Fruit fly (Drosophila melanogaster) whole organism, embryonic: ENCODE data around the gene Pp1-87B.
A peak's percentile ranks its signal among the peaks of the same experiment; 100 is the strongest.

Experiments used
- Adf1 ChIP-seq: fragments of 200-800 bp; sonication (Bioruptor generic); IDR thresholded peaks from 2 replicates; pipeline ENCODE4 v1.3.6; 2022; ENCODE audit warnings: missing biosample characterization, missing genetic modification characterization
- Antp ChIP-seq: fragments of 200-800 bp; sonication (Bioruptor generic); optimal IDR thresholded peaks from 3 replicates; lab custom pipeline; 2016; ENCODE audit warnings: missing biosample characterization, missing genetic modification characterization
- BEAF-32 ChIP-seq: fragments of 200-800 bp; sonication (Bioruptor generic); optimal IDR thresholded peaks from 3 replicates; lab custom pipeline; 2017; ENCODE audit warnings: missing biosample characterization, missing genetic modification characterization, mild to moderate bottlenecking, moderate library complexity, missing genetic modification reagents
- Bgb ChIP-seq: fragments of 200-800 bp; sonication (Bioruptor generic); IDR thresholded peaks from 2 replicates; pipeline ENCODE4 v1.3.6; 2022; ENCODE audit warnings: missing biosample characterization, missing genetic modification characterization; ENCODE audit not compliant: partially characterized antibody
- CG10267 ChIP-seq: fragments of 200-800 bp; sonication (Bioruptor generic); optimal IDR thresholded peaks from 2 replicates; lab custom pipeline; 2018; ENCODE audit warnings: missing biosample characterization, mild to moderate bottlenecking, missing genetic modification characterization, moderate library complexity
- CG10274 ChIP-seq: fragments of 200-800 bp; sonication (Bioruptor generic); optimal IDR thresholded peaks from 3 replicates; lab custom pipeline; 2017; ENCODE audit warnings: missing biosample characterization, mild to moderate bottlenecking, missing genetic modification characterization
- CG10979 ChIP-seq: fragments of 200-800 bp; sonication (Bioruptor generic); optimal IDR thresholded peaks from 2 replicates; lab custom pipeline; 2018; ENCODE audit warnings: missing biosample characterization, mild to moderate bottlenecking, missing genetic modification characterization, moderate library complexity
- CG15514 ChIP-seq: fragments of 200-800 bp; sonication (Bioruptor generic); optimal IDR thresholded peaks from 3 replicates; lab custom pipeline; 2017; ENCODE audit warnings: missing biosample characterization, missing genetic modification characterization, mild to moderate bottlenecking, moderate library complexity, missing genetic modification reagents
- CG15696 ChIP-seq: fragments of 200-800 bp; sonication (Bioruptor generic); optimal IDR thresholded peaks from 2 replicates; lab custom pipeline; 2019; ENCODE audit warnings: missing biosample characterization, mild to moderate bottlenecking, missing genetic modification characterization, moderate library complexity
- CG16813 ChIP-seq: fragments of 200-800 bp; sonication (Bioruptor generic); IDR thresholded peaks from 3 replicates; pipeline ENCODE4 v1.3.6; 2022; ENCODE audit warnings: missing biosample characterization, missing genetic modification characterization; ENCODE audit not compliant: partially characterized antibody
- CG17359 ChIP-seq: fragments of 200-800 bp; sonication (Bioruptor generic); optimal IDR thresholded peaks from 3 replicates; lab custom pipeline; 2018; ENCODE audit warnings: missing biosample characterization, mild to moderate bottlenecking, missing genetic modification characterization, moderate library complexity
- CG18476 ChIP-seq: fragments of 200-800 bp; sonication (Bioruptor generic); optimal IDR thresholded peaks from 2 replicates; lab custom pipeline; 2016; ENCODE audit warnings: missing biosample characterization, mild to moderate bottlenecking, missing genetic modification characterization
- CG2678 ChIP-seq: fragments of 200-800 bp; sonication (Bioruptor generic); optimal IDR thresholded peaks from 3 replicates; lab custom pipeline; 2019; ENCODE audit warnings: missing biosample characterization, mild to moderate bottlenecking, missing genetic modification characterization, moderate library complexity
- CG31388 ChIP-seq: fragments of 200-800 bp; sonication (Bioruptor generic); optimal IDR thresholded peaks from 2 replicates; lab custom pipeline; 2016; ENCODE audit warnings: missing biosample characterization, missing genetic modification characterization
- CG33557 ChIP-seq: fragments of 200-800 bp; sonication (Bioruptor generic); optimal IDR thresholded peaks from 2 replicates; lab custom pipeline; 2019; ENCODE audit warnings: missing biosample characterization, mild to moderate bottlenecking, missing genetic modification characterization, moderate library complexity
- CG34376 ChIP-seq: fragments of 200-800 bp; sonication (Bioruptor generic); optimal IDR thresholded peaks from 2 replicates; lab custom pipeline; 2018; ENCODE audit warnings: missing biosample characterization, mild to moderate bottlenecking, missing genetic modification characterization
- CG43689 ChIP-seq: fragments of 200-800 bp; sonication (Bioruptor generic); IDR thresholded peaks from 2 replicates; pipeline ENCODE4 v1.3.6; 2022; ENCODE audit warnings: missing biosample characterization, missing genetic modification characterization
- CG6765 ChIP-seq: fragments of 200-800 bp; sonication (Bioruptor generic); optimal IDR thresholded peaks from 3 replicates; lab custom pipeline; 2017; ENCODE audit warnings: missing biosample characterization, mild to moderate bottlenecking, missing genetic modification characterization
- CG8290 ChIP-seq, 3 experiments: fragments of 200-800 bp; sonication (Bioruptor generic); optimal IDR thresholded peaks; 2 replicates each; lab custom pipeline; 2016 to 2019; ENCODE audit warnings: missing biosample characterization in 3 of 3, missing genetic modification characterization in 3 of 3, mild to moderate bottlenecking in 2 of 3, moderate library complexity in 1 of 3
- CTCF ChIP-seq: fragments of 200-800 bp; sonication (Bioruptor generic); optimal IDR thresholded peaks from 2 replicates; lab custom pipeline; 2017; ENCODE audit warnings: missing biosample characterization, mild to moderate bottlenecking, missing genetic modification characterization, moderate library complexity
- D ChIP-seq, 2 experiments: fragments of 200-800 bp in 1 of 2; fragments of >200 bp in 1 of 2; sonication (Bioruptor generic) in 1 of 2; optimal IDR thresholded peaks; 2 replicates in 1 of 2; 3 replicates in 1 of 2; lab custom pipeline; 2017; ENCODE audit warnings: mild to moderate bottlenecking in 1 of 2, missing biosample characterization in 1 of 2, missing genetic modification characterization in 1 of 2, missing genetic modification reagents in 1 of 2
- Dek ChIP-seq: fragments of 200-800 bp; sonication (Bioruptor generic); optimal IDR thresholded peaks from 3 replicates; lab custom pipeline; 2019; ENCODE audit warnings: missing biosample characterization, mild to moderate bottlenecking, missing genetic modification characterization, moderate library complexity
- Dfd ChIP-seq, 2 experiments: fragments of >200 bp; optimal IDR thresholded peaks; 2 replicates each; lab custom pipeline; 2017; ENCODE audit warnings: missing biosample characterization in 2 of 2, missing genetic modification characterization in 2 of 2
- Fer3 ChIP-seq: fragments of 200-800 bp; sonication (Bioruptor generic); optimal IDR thresholded peaks from 2 replicates; lab custom pipeline; 2018; ENCODE audit warnings: missing biosample characterization, mild to moderate bottlenecking, missing genetic modification characterization, moderate library complexity
- HLHmδ ChIP-seq: fragments of 200-800 bp; sonication (Bioruptor generic); optimal IDR thresholded peaks from 2 replicates; lab custom pipeline; 2018; ENCODE audit warnings: missing biosample characterization, mild to moderate bottlenecking, missing genetic modification characterization, moderate library complexity
- MESR4 ChIP-seq: fragments of 200-800 bp; sonication (Bioruptor generic); optimal IDR thresholded peaks from 2 replicates; lab custom pipeline; 2018; ENCODE audit warnings: missing biosample characterization, mild to moderate bottlenecking, missing genetic modification characterization, moderate library complexity
- Med ChIP-seq: fragments of 200-800 bp; sonication (Bioruptor generic); peaks from one replicate; lab custom pipeline; 2016; ENCODE audit warnings: missing biosample characterization, missing genetic modification characterization, mild to moderate bottlenecking, inconsistent platforms, moderate library complexity
- Myb ChIP-seq: fragments of 200-800 bp; sonication (Bioruptor generic); optimal IDR thresholded peaks from 2 replicates; lab custom pipeline; 2016; ENCODE audit warnings: missing biosample characterization, missing genetic modification characterization
- NC2α ChIP-seq: fragments of 200-800 bp; sonication (Bioruptor generic); optimal IDR thresholded peaks from 2 replicates; lab custom pipeline; 2016; ENCODE audit warnings: missing biosample characterization, missing genetic modification characterization
- Scr ChIP-seq: fragments of 200-800 bp; sonication (Bioruptor generic); IDR thresholded peaks from 2 replicates; pipeline ENCODE4 v1.3.6; 2022; ENCODE audit warnings: missing biosample characterization, missing genetic modification characterization; ENCODE audit not compliant: partially characterized antibody
- YL-1 ChIP-seq: fragments of 200-800 bp; sonication (Bioruptor generic); optimal IDR thresholded peaks from 3 replicates; lab custom pipeline; 2017; ENCODE audit warnings: missing biosample characterization, mild to moderate bottlenecking, missing genetic modification characterization
- ato ChIP-seq: fragments of 200-800 bp; sonication (Bioruptor generic); IDR thresholded peaks from 2 replicates; pipeline ENCODE4 v1.3.6; 2022; ENCODE audit warnings: missing biosample characterization, missing genetic modification characterization; ENCODE audit not compliant: partially characterized antibody
- bbx ChIP-seq: fragments of 200-800 bp; sonication (Bioruptor generic); IDR thresholded peaks from 2 replicates; pipeline ENCODE4 v1.3.6; 2022; ENCODE audit warnings: missing biosample characterization, missing genetic modification characterization; ENCODE audit not compliant: partially characterized antibody
- crp ChIP-seq, 2 experiments: fragments of 200-800 bp; sonication (Bioruptor generic); optimal IDR thresholded peaks; 2 replicates in 1 of 2; 3 replicates in 1 of 2; lab custom pipeline; 2017; ENCODE audit warnings: missing biosample characterization in 2 of 2, missing genetic modification characterization in 2 of 2, mild to moderate bottlenecking in 1 of 2, moderate library complexity in 1 of 2
- cwo ChIP-seq: fragments of 200-800 bp; sonication (Bioruptor generic); optimal IDR thresholded peaks from 3 replicates; lab custom pipeline; 2017; ENCODE audit warnings: missing biosample characterization, missing genetic modification characterization, mild to moderate bottlenecking, moderate library complexity, missing genetic modification reagents
- dimm ChIP-seq: fragments of 200-800 bp; sonication (Bioruptor generic); IDR thresholded peaks from 2 replicates; pipeline ENCODE4 v1.3.6; 2022; ENCODE audit warnings: missing biosample characterization, missing genetic modification characterization
- fd3F ChIP-seq: fragments of 200-800 bp; sonication (Bioruptor generic); optimal IDR thresholded peaks from 2 replicates; lab custom pipeline; 2018; ENCODE audit warnings: missing biosample characterization, mild to moderate bottlenecking, missing genetic modification characterization, moderate library complexity
- fd64A ChIP-seq: fragments of 200-800 bp; sonication (Bioruptor generic); optimal IDR thresholded peaks from 3 replicates; lab custom pipeline; 2018; ENCODE audit warnings: missing biosample characterization, mild to moderate bottlenecking, missing genetic modification characterization
- hbn ChIP-seq: fragments of 200-800 bp; sonication (Bioruptor generic); IDR thresholded peaks from 2 replicates; pipeline ENCODE4 v1.3.6; 2022; ENCODE audit warnings: missing biosample characterization, missing genetic modification characterization; ENCODE audit not compliant: partially characterized antibody
- kah ChIP-seq: fragments of 200-800 bp; sonication (Bioruptor generic); optimal IDR thresholded peaks from 2 replicates; lab custom pipeline; 2018; ENCODE audit warnings: missing biosample characterization, mild to moderate bottlenecking, missing genetic modification characterization
- lilli ChIP-seq: fragments of 200-800 bp; sonication (Bioruptor generic); optimal IDR thresholded peaks from 3 replicates; lab custom pipeline; 2016; ENCODE audit warnings: missing biosample characterization, missing genetic modification characterization
- so ChIP-seq: fragments of 200-800 bp; sonication (Bioruptor generic); IDR thresholded peaks from 3 replicates; pipeline ENCODE4 v1.3.6; 2022; ENCODE audit warnings: missing biosample characterization, missing genetic modification characterization
- unc-4 ChIP-seq: fragments of 200-800 bp; sonication (Bioruptor generic); IDR thresholded peaks from 2 replicates; pipeline ENCODE4 v1.3.6; 2022; ENCODE audit warnings: missing biosample characterization, missing genetic modification characterization; ENCODE audit not compliant: partially characterized antibody
- zen ChIP-seq: fragments of 200-800 bp; sonication (Bioruptor generic); optimal IDR thresholded peaks from 3 replicates; lab custom pipeline; 2018; ENCODE audit warnings: missing biosample characterization, mild to moderate bottlenecking, missing genetic modification characterization, moderate library complexity
- zen2 ChIP-seq: fragments of 200-800 bp; sonication (Bioruptor generic); IDR thresholded peaks from 3 replicates; pipeline ENCODE4 v1.3.6; 2022; ENCODE audit warnings: missing biosample characterization, missing genetic modification characterization; ENCODE audit not compliant: partially characterized antibody
- zfh1 ChIP-seq: fragments of 200-800 bp; sonication (Bioruptor generic); IDR thresholded peaks from 3 replicates; pipeline ENCODE4 v1.3.6; 2022; ENCODE audit warnings: missing biosample characterization, missing genetic modification characterization
- zfh2 ChIP-seq: fragments of 200-800 bp; sonication (Bioruptor generic); optimal IDR thresholded peaks from 2 replicates; lab custom pipeline; 2016; ENCODE audit warnings: missing biosample characterization, missing genetic modification characterization

The Pp1-87B gene

DNA sequence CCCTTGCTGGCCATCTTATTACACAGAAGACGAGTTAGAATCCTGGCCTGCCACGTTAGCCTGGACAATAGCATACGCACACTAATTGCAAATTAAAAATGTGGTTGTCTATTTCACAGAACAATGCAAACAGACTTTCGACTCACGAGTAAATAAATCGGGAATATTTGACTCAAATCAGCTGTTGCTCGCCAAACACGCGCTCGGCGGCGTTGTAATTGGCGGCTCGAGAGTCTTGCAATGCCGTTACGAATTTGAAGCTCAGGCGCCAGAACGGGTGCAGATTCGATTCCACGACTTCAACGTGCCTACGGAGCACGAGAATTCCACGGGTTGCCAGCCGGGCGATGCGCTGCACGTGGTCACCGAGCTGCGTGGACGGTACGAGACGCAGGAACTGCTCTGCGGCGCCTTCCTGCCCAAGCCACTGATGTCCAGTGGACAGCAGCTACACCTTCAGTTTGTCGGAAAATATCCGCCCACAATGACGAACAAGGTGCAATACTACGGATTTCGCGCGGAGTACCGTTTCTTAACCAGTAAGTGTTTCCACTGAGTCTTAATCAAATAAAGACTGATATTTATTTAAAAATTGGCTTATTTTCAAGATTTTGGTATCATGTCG is 23.9 kb downstream of the Pp1-87B start, which contains the start of gene DNAlig3 (continued):
- TF ChIP-seq so (GFP tag; lab: Robert Waterston, UW): no peak
- no peak for TF ChIP-seq YL-1 (GFP tag; lab: Kevin White, UChicago)
- TF ChIP-seq Dfd (GFP tag; optimal IDR thresholded peaks at IDR 0.05; lab: Kevin White, UChicago): no peak
- no peak for TF ChIP-seq Dek (tag; lab: Kevin White, UChicago)
- peak; percentile 68; the same call in 2 of the 3 replicates for TF ChIP-seq zen2 (GFP tag; lab: Robert Waterston, UW)
- peak; percentile 33; the same call in 1 of the 2 replicates for TF ChIP-seq Bgb (GFP tag; lab: Robert Waterston, UW)
- TF ChIP-seq crp (GFP tag; optimal IDR thresholded peaks at IDR 0.05; lab: Kevin White, UChicago): peak; percentile 33 to 93
- peak; percentile 23 for TF ChIP-seq MESR4 (GFP tag; lab: Kevin White, UChicago)
- peak; percentile 63 for TF ChIP-seq bbx (GFP tag; lab: Robert Waterston, UW)
- no peak for TF ChIP-seq ato (GFP tag; lab: Robert Waterston, UW)
- TF ChIP-seq cwo (GFP tag; lab: Kevin White, UChicago): no peak
- no peak for TF ChIP-seq fd3F (GFP tag; lab: Kevin White, UChicago)
- no peak for TF ChIP-seq CG10274 (GFP tag; lab: Kevin White, UChicago)
- no peak for TF ChIP-seq CG31388 (GFP tag; lab: Kevin White, UChicago)
- TF ChIP-seq CG18476: no peak
- peak; percentile 45; the same call in 1 of the 3 replicates for TF ChIP-seq CG16813 (GFP tag; lab: Robert Waterston, UW)
- peak; percentile 48 for TF ChIP-seq hbn (GFP tag; lab: Robert Waterston, UW)
- TF ChIP-seq CTCF (GFP tag; lab: Kevin White, UChicago): peak; percentile 45
- TF ChIP-seq Adf1: no peak
- peak; percentile 68 for TF ChIP-seq BEAF-32 (GFP tag; lab: Kevin White, UChicago)
- no peak for TF ChIP-seq D (optimal IDR thresholded peaks at IDR 0.05; lab: Kevin White, UChicago)
- no peak for TF ChIP-seq D (GFP tag; optimal IDR thresholded peaks at IDR 0.05; lab: Kevin White, UChicago)
- no peak for TF ChIP-seq CG8290 (GFP tag; optimal IDR thresholded peaks at IDR 0.05; lab: Kevin White, UChicago)
- peak in 1 of 2 experiments; percentile 40 for TF ChIP-seq CG8290 (tag; optimal IDR thresholded peaks at IDR 0.05; lab: Kevin White, UChicago)
- TF ChIP-seq CG17359 (tag; lab: Kevin White, UChicago): no peak
- TF ChIP-seq zfh1 (GFP tag; lab: Robert Waterston, UW): no peak
- TF ChIP-seq lilli (GFP tag; lab: Kevin White, UChicago): no peak
- TF ChIP-seq unc-4 (GFP tag; lab: Robert Waterston, UW): peak; percentile 57
- TF ChIP-seq CG2678: no peak
- TF ChIP-seq CG34376: peak; percentile 44
- TF ChIP-seq Scr (GFP tag; lab: Robert Waterston, UW): peak; percentile 60
- peak; percentile 79 for TF ChIP-seq CG15514 (GFP tag; lab: Kevin White, UChicago)
- no peak for TF ChIP-seq CG6765 (GFP tag; lab: Kevin White, UChicago)
- TF ChIP-seq dimm (GFP tag; lab: Robert Waterston, UW): no peak
- TF ChIP-seq Antp (GFP tag; lab: Kevin White, UChicago): no peak
- peak; percentile 1 for TF ChIP-seq kah (GFP tag; lab: Kevin White, UChicago)
- TF ChIP-seq zfh2 (GFP tag; lab: Kevin White, UChicago): no peak
- TF ChIP-seq Myb (GFP tag; lab: Kevin White, UChicago): peak; percentile 95
- TF ChIP-seq CG10979 (tag; lab: Kevin White, UChicago): no peak
- TF ChIP-seq fd64A (GFP tag; lab: Kevin White, UChicago): no peak
- peak; percentile 17 for TF ChIP-seq zen (tag; lab: Kevin White, UChicago)
- TF ChIP-seq CG10267 (tag; lab: Kevin White, UChicago): no peak
- no peak for TF ChIP-seq NC2α (GFP tag; lab: Kevin White, UChicago)
- peak; percentile 42 for TF ChIP-seq Med (GFP tag; lab: Kevin White, UChicago)
- TF ChIP-seq CG33557 (GFP tag; lab: Kevin White, UChicago): no peak
- TF ChIP-seq CG43689 (GFP tag; lab: Robert Waterston, UW): no peak
- no peak for TF ChIP-seq CG15696
- peak; percentile 65 for TF ChIP-seq HLHmδ (GFP tag; lab: Kevin White, UChicago)
- TF ChIP-seq Fer3: no peak
